Worm (Caenorhabditis elegans): ENCODE measurements around the gene chup-1.

DNA sequence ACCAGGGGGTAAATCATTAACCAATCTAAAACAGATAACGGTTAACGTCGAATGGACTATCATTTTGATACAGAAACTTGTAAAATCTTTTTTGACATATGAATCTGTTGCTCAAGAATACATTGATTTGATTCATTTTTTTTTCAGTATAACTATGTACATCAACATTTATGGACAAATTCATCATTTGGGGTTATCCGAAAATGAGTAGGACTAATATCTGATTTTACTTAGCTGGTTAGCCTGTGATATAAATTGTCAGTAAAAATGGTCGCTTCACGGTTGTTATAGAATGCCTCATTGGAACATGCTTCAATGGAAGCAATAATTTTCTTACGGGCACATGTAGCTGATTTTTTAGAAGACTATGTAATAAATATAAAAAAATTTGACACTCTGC, 5.7 kb downstream of the chup-1 start:
- no peak for TF ChIP-seq flh-1 (GFP tag; optimal IDR thresholded peaks at IDR 0.05)
- TF ChIP-seq snpc-4 (tag; optimal IDR thresholded peaks at IDR 0.05), result no peak
- no peak for TF ChIP-seq nhr-12 (tag; optimal IDR thresholded peaks at IDR 0.05)
- TF ChIP-seq unc-39 (tag; optimal IDR thresholded peaks at IDR 0.05), result no peak
- TF ChIP-seq elt-3 (tag; optimal IDR thresholded peaks at IDR 0.05), result no peak
- TF ChIP-seq ztf-11 (tag; optimal IDR thresholded peaks at IDR 0.05), result no peak
- no peak for TF ChIP-seq pha-4 (tag; optimal IDR thresholded peaks at IDR 0.05)
- no peak for TF ChIP-seq hlh-1 (tag; optimal IDR thresholded peaks at IDR 0.05)
- TF ChIP-seq ces-1 (GFP tag; optimal IDR thresholded peaks at IDR 0.05), result no peak

Data from whole organism, mixed stage, embryonic.